Fruit fly (Drosophila melanogaster) S2 (cell line): ENCODE data around the gene pnt.

ENCODE experiments used
- CG8478 ChIP-seq: fragments of >200 bp; optimal IDR thresholded peaks from 2 replicates; lab custom pipeline; 2018
- CTCF ChIP-seq, 2 experiments: fragments of >200 bp; optimal IDR thresholded peaks; 2 replicates each; lab custom pipeline; 2018

DNA sequence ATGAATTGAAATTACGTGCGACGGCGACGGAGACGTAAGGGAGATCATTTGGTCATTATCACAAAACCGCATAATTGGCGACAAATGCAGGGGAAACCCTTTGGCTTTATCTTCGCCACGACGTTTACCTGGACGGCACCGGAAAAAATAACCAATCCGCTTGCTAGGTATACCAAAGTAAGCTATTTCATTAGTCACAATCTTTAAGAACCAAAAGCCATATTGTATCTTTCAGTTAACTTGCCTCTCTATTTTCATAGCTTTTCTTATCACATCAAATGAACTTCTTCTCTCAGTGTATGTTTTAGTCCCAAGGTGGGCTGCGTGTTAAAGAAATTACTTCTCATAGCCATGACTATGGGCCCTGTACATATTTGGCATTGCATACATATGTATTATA, 30.3 kb downstream of the pnt start:
- no peak for TF ChIP-seq CG8478 (lab: Kevin White, UChicago)
- no peak for TF ChIP-seq CTCF (optimal IDR thresholded peaks at IDR 0.05; lab: Kevin White, UChicago)
